Fruit fly (Drosophila melanogaster): Measurements from ENCODE around the gene CG33169.

The CG33169 gene

dm6 chr3L:22871845-22872361, 8.2 kb downstream of the CG33169 start, which contains the start of the genes CG11109 and Arf1 (continued):
- no peak for TF ChIP-seq ab (GFP tag; optimal IDR thresholded peaks at IDR 0.05)
- TF ChIP-seq CG8924 (tag; optimal IDR thresholded peaks at IDR 0.05) = peak; percentile 30
- TF ChIP-seq pum (GFP tag; optimal IDR thresholded peaks at IDR 0.05) = no peak
- peak; percentile 20; the same call in 1 of the 2 replicates for TF ChIP-seq Adf1 (GFP tag; IDR thresholded peaks at IDR 0.05)
- peak; percentile 94 for TF ChIP-seq YL-1 (GFP tag; optimal IDR thresholded peaks at IDR 0.05)
- peak; percentile 24 for TF ChIP-seq Hmr (GFP tag; optimal IDR thresholded peaks at IDR 0.05)
- no peak for TF ChIP-seq CG1233 (GFP tag; optimal IDR thresholded peaks at IDR 0.05)
- TF ChIP-seq CG10267 (tag; optimal IDR thresholded peaks at IDR 0.05) = peak; percentile 6
- TF ChIP-seq inv (GFP tag; IDR thresholded peaks at IDR 0.05; ENCODE audit: partially characterized antibody) = peak; percentile 44; the same call in 1 of the 2 replicates
- TF ChIP-seq H2.0 (GFP tag; IDR thresholded peaks at IDR 0.05) = 0 out of 2 replicates have a peak, but pooled peaks have one; percentile 18
- no peak for TF ChIP-seq ac (GFP tag; optimal IDR thresholded peaks at IDR 0.05)
- TF ChIP-seq aop (GFP tag; IDR thresholded peaks at IDR 0.05) = 0 out of 2 replicates have a peak, but pooled peaks have one; percentile 37
- no peak for TF ChIP-seq CG7786 (GFP tag; optimal IDR thresholded peaks at IDR 0.05)
- TF ChIP-seq CG32532 (GFP tag; IDR thresholded peaks at IDR 0.05) = 0 out of 2 replicates have a peak, but pooled peaks have one; percentile 21
- TF ChIP-seq sug (tag; optimal IDR thresholded peaks at IDR 0.05) = peak; percentile 18
- TF ChIP-seq CG2129 (GFP tag; IDR thresholded peaks at IDR 0.05; ENCODE audit: partially characterized antibody) = peak; percentile 47
- no peak for TF ChIP-seq dan (GFP tag; IDR thresholded peaks at IDR 0.05)
- peak; percentile 61 for TF ChIP-seq E2f2 (GFP tag; IDR thresholded peaks at IDR 0.05)
- no peak for TF ChIP-seq CG30020 (tag; optimal IDR thresholded peaks at IDR 0.05)
- peak; percentile 1 for TF ChIP-seq B-H2 (GFP tag; optimal IDR thresholded peaks at IDR 0.05)
- peak; percentile 7 for TF ChIP-seq sqz (GFP tag; optimal IDR thresholded peaks at IDR 0.05)
- TF ChIP-seq grau (tag; optimal IDR thresholded peaks at IDR 0.05) = peak; percentile 24
- TF ChIP-seq Sry-β (GFP tag; optimal IDR thresholded peaks at IDR 0.05) = no peak
- TF ChIP-seq MBD-R2 (GFP tag; IDR thresholded peaks at IDR 0.05) = peak; percentile 76
- TF ChIP-seq CG13296 (GFP tag; optimal IDR thresholded peaks at IDR 0.05) = peak; percentile 23
- peak; percentile 67; the same call in 2 of the 3 replicates for TF ChIP-seq mld (GFP tag; IDR thresholded peaks at IDR 0.05; ENCODE audit: partially characterized antibody)
- TF ChIP-seq crol (GFP tag; IDR thresholded peaks at IDR 0.05) = peak; percentile 67
- peak; percentile 1 for TF ChIP-seq nau (GFP tag; optimal IDR thresholded peaks at IDR 0.05)
- TF ChIP-seq CG12769 (tag; optimal IDR thresholded peaks at IDR 0.05) = peak; percentile 30
- TF ChIP-seq CG9437 (GFP tag; optimal IDR thresholded peaks at IDR 0.05) = no peak
- TF ChIP-seq maf-S (GFP tag; optimal IDR thresholded peaks at IDR 0.05) = no peak
- peak; percentile 29 for TF ChIP-seq CG17829 (tag; optimal IDR thresholded peaks at IDR 0.05)
- TF ChIP-seq cg (GFP tag; optimal IDR thresholded peaks at IDR 0.05) = peak; percentile 64
- peak; percentile 33 for TF ChIP-seq mirr (GFP tag; optimal IDR thresholded peaks at IDR 0.05)
- TF ChIP-seq Mad (GFP tag; optimal IDR thresholded peaks at IDR 0.05) = peak; percentile 27
- TF ChIP-seq CG8290 (GFP tag; optimal IDR thresholded peaks at IDR 0.05) = no peak
- peak in 1 of 2 experiments; percentile 76 for TF ChIP-seq CG8290 (tag; optimal IDR thresholded peaks at IDR 0.05)
- TF ChIP-seq CG4282 (GFP tag; optimal IDR thresholded peaks at IDR 0.05) = no peak
- no peak for TF ChIP-seq Usf (GFP tag; optimal IDR thresholded peaks at IDR 0.05)
- TF ChIP-seq CG2199 (GFP tag; IDR thresholded peaks at IDR 0.05) = 0 out of 3 replicates have a peak, but pooled peaks have one; percentile 11
- no peak for TF ChIP-seq CG11504 (tag; optimal IDR thresholded peaks at IDR 0.05)
- TF ChIP-seq jigr1 (GFP tag; IDR thresholded peaks at IDR 0.05) = no peak
- TF ChIP-seq unc-4 (GFP tag; IDR thresholded peaks at IDR 0.05; ENCODE audit: partially characterized antibody) = peak; percentile 37
- TF ChIP-seq Scr (GFP tag; IDR thresholded peaks at IDR 0.05; ENCODE audit: partially characterized antibody) = peak; percentile 52
- TF ChIP-seq HLH3B (GFP tag; IDR thresholded peaks at IDR 0.05) = no peak
- peak; percentile 85 for TF ChIP-seq amos (GFP tag; IDR thresholded peaks at IDR 0.05; ENCODE audit: partially characterized antibody)
- TF ChIP-seq cato (GFP tag; optimal IDR thresholded peaks at IDR 0.05; ENCODE audit: borderline replicate concordance) = no peak
- TF ChIP-seq Rx (GFP tag; IDR thresholded peaks at IDR 0.05) = no peak
